Fruit fly (Drosophila melanogaster): Measurements from ENCODE around the gene CG34367.

CG34367 gene

DNA sequence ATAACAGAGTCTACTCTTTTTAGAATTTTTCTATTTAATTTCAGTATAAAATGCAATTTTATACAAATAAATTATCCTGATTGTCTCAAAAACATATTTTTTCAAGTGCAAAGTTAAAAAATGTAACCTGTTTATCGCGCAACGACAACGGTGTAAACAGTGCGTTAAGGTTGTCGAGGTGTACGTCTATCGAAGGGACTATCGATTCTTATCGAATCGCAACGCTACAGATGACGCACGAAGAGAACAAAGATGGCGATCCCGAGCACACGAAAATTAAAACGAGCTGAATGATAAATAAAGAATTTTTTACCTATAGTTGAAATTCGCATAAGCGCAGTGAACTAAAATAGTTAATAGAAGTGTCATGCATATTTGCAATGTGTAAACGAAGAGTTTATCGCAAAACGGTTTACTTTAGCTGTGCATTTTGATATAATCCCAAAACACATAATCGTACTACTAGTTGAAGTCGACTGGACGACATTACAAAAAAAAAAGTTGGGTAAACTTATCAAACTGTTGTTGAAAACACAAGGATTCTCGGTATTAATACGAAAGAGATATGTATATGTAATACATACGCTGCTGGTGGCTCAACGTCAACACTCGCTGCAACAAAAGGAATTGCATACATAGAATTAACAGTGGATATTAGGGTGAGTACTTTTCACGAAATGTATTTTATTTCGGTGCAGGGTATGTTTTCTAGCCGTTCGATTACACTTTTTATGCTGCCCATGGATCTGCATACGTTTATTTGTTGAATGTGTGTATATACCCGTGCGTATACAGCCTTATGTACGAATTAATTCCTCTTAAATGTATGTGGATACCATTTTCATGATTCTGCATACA lies 34.4 kb upstream of the CG34367 start, which contains the start of gene da (continued):
- TF ChIP-seq her (GFP tag; optimal IDR thresholded peaks at IDR 0.05) (peak; percentile 46), CG8281 (tag; optimal IDR thresholded peaks at IDR 0.05) (no peak), sd (tag; optimal IDR thresholded peaks at IDR 0.05) (peak; percentile 46), CG11695 (GFP tag; IDR thresholded peaks at IDR 0.05) (0 out of 3 replicates have a peak, but pooled peaks have one; percentile 38), CG7963 (GFP tag; IDR thresholded peaks at IDR 0.05; ENCODE audit: partially characterized antibody) (peak; percentile 44; the same call in 1 of the 3 replicates), abd-A (tag; optimal IDR thresholded peaks at IDR 0.05) (no peak), lilli (GFP tag; optimal IDR thresholded peaks at IDR 0.05) (peak; percentile 70), Spps (tag; optimal IDR thresholded peaks at IDR 0.05) (peak; percentile 23), CG4328 (GFP tag; optimal IDR thresholded peaks at IDR 0.05) (no peak), CG4617 (GFP tag; optimal IDR thresholded peaks at IDR 0.05; ENCODE audit: borderline replicate concordance) (peak; percentile 49), Eip74EF (GFP tag; optimal IDR thresholded peaks at IDR 0.05) (peak in 1 of 2 experiments; percentile 70), D19A (tag; optimal IDR thresholded peaks at IDR 0.05) (peak; percentile 75), ab (GFP tag; optimal IDR thresholded peaks at IDR 0.05) (no peak), jigr1 (GFP tag; IDR thresholded peaks at IDR 0.05) (no peak), Fer2 (tag; optimal IDR thresholded peaks at IDR 0.05) (peak; percentile 1), scrt (GFP tag; optimal IDR thresholded peaks at IDR 0.05) (peak; percentile 10), CG33557 (GFP tag; optimal IDR thresholded peaks at IDR 0.05) (peak; percentile 18), Pdp1 (GFP tag; optimal IDR thresholded peaks at IDR 0.05) (peak; percentile 33 to 69), kni (GFP tag; optimal IDR thresholded peaks at IDR 0.05) (no peak), Hmx (GFP tag; optimal IDR thresholded peaks at IDR 0.05) (peak; percentile 49), Ptx1 (GFP tag; IDR thresholded peaks at IDR 0.05) (peak; percentile 54), CG11504 (tag; optimal IDR thresholded peaks at IDR 0.05) (peak; percentile 72), ATbp (GFP tag; optimal IDR thresholded peaks at IDR 0.05) (no peak), HHEX (GFP tag; optimal IDR thresholded peaks at IDR 0.05) (peak; percentile 40), CG10274 (GFP tag; optimal IDR thresholded peaks at IDR 0.05) (no peak), CG2199 (GFP tag; IDR thresholded peaks at IDR 0.05) (0 out of 3 replicates have a peak, but pooled peaks have one; percentile 68), stc (GFP tag; IDR thresholded peaks at IDR 0.05) (peak; percentile 70), h (optimal IDR thresholded peaks at IDR 0.05) (no peak), sens (GFP tag) (peak; percentile 94), CG17568 (GFP tag; optimal IDR thresholded peaks at IDR 0.05) (peak; percentile 24), sisA (GFP tag; IDR thresholded peaks at IDR 0.05) (no peak; the same call in 1 of the 2 replicates), CG18599 (GFP tag; optimal IDR thresholded peaks at IDR 0.05) (peak; percentile 45), CG14014 (GFP tag; IDR thresholded peaks at IDR 0.05) (peak; percentile 64; the same call in 1 of the 2 replicates), Dbx (GFP tag; IDR thresholded peaks at IDR 0.05) (0 out of 3 replicates have a peak, but pooled peaks have one; percentile 15), CG15269 (tag; optimal IDR thresholded peaks at IDR 0.05) (peak; percentile 69), tgo (GFP tag; IDR thresholded peaks at IDR 0.05) (peak; percentile 57; the same call in 1 of the 3 replicates), esg (GFP tag; conservative IDR thresholded peaks at IDR 0.05) (peak; percentile 36; the same call in 1 of the 2 replicates), CG6854 (GFP tag; optimal IDR thresholded peaks at IDR 0.05) (peak; percentile 38), CG11398 (GFP tag; optimal IDR thresholded peaks at IDR 0.05) (no peak), CG2116 (GFP tag; optimal IDR thresholded peaks at IDR 0.05) (peak; percentile 99), Antp (GFP tag; optimal IDR thresholded peaks at IDR 0.05) (peak; percentile 57), CG17328 (GFP tag; IDR thresholded peaks at IDR 0.05) (peak; percentile 55), HmgD (GFP tag; optimal IDR thresholded peaks at IDR 0.05) (peak; percentile 53), vnd (GFP tag; IDR thresholded peaks at IDR 0.05; ENCODE audit: partially characterized antibody) (no peak; the same call in 2 of the 3 replicates), Dad (GFP tag; optimal IDR thresholded peaks at IDR 0.05) (peak; percentile 45), dati (GFP tag; IDR thresholded peaks at IDR 0.05) (no peak), CG2712 (tag; optimal IDR thresholded peaks at IDR 0.05) (peak; percentile 71), zen2 (GFP tag; IDR thresholded peaks at IDR 0.05; ENCODE audit: partially characterized antibody) (no peak)

All from whole organism, embryonic.